Worm (Caenorhabditis elegans) whole organism, young adult: ENCODE measurements around the gene Y48A5A.1.
A peak's percentile ranks its signal among the peaks of the same experiment; 100 is the strongest.

ENCODE experiments used
- B0261.1 ChIP-seq: sonication (generic microtip); optimal IDR thresholded peaks from 2 replicates; lab custom pipeline; 2016; ENCODE audit warnings: mild to moderate bottlenecking, missing genetic modification characterization, moderate library complexity, missing compliant biosample characterization
- C06A6.2 ChIP-seq: fragments of 200-800 bp; sonication (Bioruptor generic); conservative IDR thresholded peaks from 2 replicates; pipeline ENCODE4 v1.3.6; 2022; ENCODE audit warnings: missing genetic modification characterization, missing compliant biosample characterization
- D2030.7 ChIP-seq: fragments of 200-800 bp; sonication (Bioruptor generic); IDR thresholded peaks from 2 replicates; pipeline ENCODE4 v1.3.6; 2022; ENCODE audit warnings: missing genetic modification reagents, missing genetic modification characterization, missing compliant biosample characterization
- F39B2.1 ChIP-seq: fragments of 200-800 bp; sonication (Bioruptor generic); IDR thresholded peaks from 2 replicates; pipeline ENCODE4 v1.3.6; 2022; ENCODE audit warnings: missing genetic modification reagents, missing genetic modification characterization, missing compliant biosample characterization
- F49E8.2 ChIP-seq: sonication (generic microtip); optimal IDR thresholded peaks from 3 replicates; lab custom pipeline; 2017; ENCODE audit warnings: missing genetic modification characterization, mild to moderate bottlenecking, missing compliant biosample characterization, antibody characterized with exemption, moderate library complexity; ENCODE audit not compliant: insufficient read depth
- F57A8.1 ChIP-seq: fragments of 200-800 bp; sonication (Bioruptor generic); optimal IDR thresholded peaks from 2 replicates; lab custom pipeline; 2018; ENCODE audit warnings: mild to moderate bottlenecking, missing genetic modification characterization, moderate library complexity, missing compliant biosample characterization
- F57C9.4 ChIP-seq: sonication (generic microtip); optimal IDR thresholded peaks from 2 replicates; lab custom pipeline; 2017; ENCODE audit warnings: mild to moderate bottlenecking, missing genetic modification characterization, missing compliant biosample characterization
- T26A5.8 ChIP-seq: sonication (generic microtip); optimal IDR thresholded peaks from 2 replicates; lab custom pipeline; 2016; ENCODE audit warnings: missing genetic modification characterization, missing compliant biosample characterization
- aptf-3 ChIP-seq: fragments of 200-800 bp; sonication (Bioruptor generic); IDR thresholded peaks from 2 replicates; pipeline ENCODE4 v1.3.6; 2022; ENCODE audit warnings: missing genetic modification characterization, missing compliant biosample characterization
- athp-1 ChIP-seq: sonication (generic microtip); optimal IDR thresholded peaks from 2 replicates; lab custom pipeline; 2017; ENCODE audit warnings: mild to moderate bottlenecking, missing genetic modification characterization, missing compliant biosample characterization
- attf-3 ChIP-seq: fragments of 200-800 bp; sonication (Bioruptor generic); conservative IDR thresholded peaks from 2 replicates; pipeline ENCODE4 v1.3.6; 2022; ENCODE audit warnings: missing genetic modification reagents, missing genetic modification characterization, missing compliant biosample characterization
- bed-2 ChIP-seq: fragments of 200-800 bp; sonication (Bioruptor generic); IDR thresholded peaks from 2 replicates; pipeline ENCODE4 v1.3.6; 2022; ENCODE audit warnings: missing genetic modification reagents, missing genetic modification characterization, missing compliant biosample characterization
- ccch-3 ChIP-seq: fragments of 200-800 bp; sonication (Bioruptor generic); optimal IDR thresholded peaks from 2 replicates; lab custom pipeline; 2018; ENCODE audit warnings: mild to moderate bottlenecking, missing genetic modification characterization, missing compliant biosample characterization
- cebp-1 ChIP-seq, 2 experiments: fragments of 200-800 bp in 1 of 2; sonication (Bioruptor generic) in 1 of 2; sonication (generic microtip) in 1 of 2; IDR thresholded peaks in 1 of 2; optimal IDR thresholded peaks in 1 of 2; 2 replicates each; pipeline versions ENCODE4 v1.3.6 to Lab custom; 2017 to 2022; ENCODE audit warnings: missing compliant biosample characterization in 2 of 2, missing genetic modification characterization in 2 of 2, mild to moderate bottlenecking in 1 of 2, missing genetic modification reagents in 1 of 2, moderate library complexity in 1 of 2
- cebp-2 ChIP-seq: fragments of 200-800 bp; sonication (Bioruptor generic); IDR thresholded peaks from 2 replicates; pipeline ENCODE4 v1.3.6; 2022; ENCODE audit warnings: missing genetic modification characterization, missing compliant biosample characterization
- ceh-27 ChIP-seq: fragments of 200-800 bp; sonication (Bioruptor generic); optimal IDR thresholded peaks from 2 replicates; lab custom pipeline; 2018; ENCODE audit warnings: mild to moderate bottlenecking, missing genetic modification characterization, moderate library complexity, missing compliant biosample characterization
- ceh-91 ChIP-seq: fragments of 200-800 bp; sonication (Bioruptor generic); IDR thresholded peaks from 2 replicates; pipeline ENCODE4 v1.3.6; 2022; ENCODE audit warnings: missing genetic modification reagents, missing genetic modification characterization, missing compliant biosample characterization
- dpl-1 ChIP-seq: fragments of 150-350 bp; optimal IDR thresholded peaks from 2 replicates; lab custom pipeline; 2014; ENCODE audit warnings: missing biosample characterization, missing genetic modification reagents, missing genetic modification characterization
- efl-1 ChIP-seq: fragments of 150-350 bp; optimal IDR thresholded peaks from 2 replicates; lab custom pipeline; 2014; ENCODE audit warnings: missing biosample characterization, missing genetic modification reagents, missing genetic modification characterization
- gei-17 ChIP-seq: fragments of 200-800 bp; sonication (Bioruptor generic); optimal IDR thresholded peaks from 2 replicates; lab custom pipeline; 2018; ENCODE audit warnings: mild to moderate bottlenecking, missing genetic modification characterization, missing compliant biosample characterization
- hmg-20 ChIP-seq: fragments of 200-800 bp; sonication (Bioruptor generic); IDR thresholded peaks from 2 replicates; pipeline ENCODE4 v1.3.6; 2022; ENCODE audit warnings: missing genetic modification reagents, missing genetic modification characterization, missing compliant biosample characterization
- hrde-1 ChIP-seq: sonication (generic microtip); optimal IDR thresholded peaks from 2 replicates; lab custom pipeline; 2016; ENCODE audit warnings: missing genetic modification characterization, mild to moderate bottlenecking, missing compliant biosample characterization, moderate library complexity, missing genotype, missing genetic modification reagents, borderline replicate concordance
- let-526 ChIP-seq: fragments of 200-800 bp; sonication (Bioruptor generic); IDR thresholded peaks from 2 replicates; pipeline ENCODE4 v1.3.6; 2022; ENCODE audit warnings: missing genetic modification reagents, missing genetic modification characterization, missing compliant biosample characterization
- lin-35 ChIP-seq, 3 experiments: fragments of 150-350 bp in 2 of 3; sonication (generic microtip) in 1 of 3; optimal IDR thresholded peaks; 2 replicates each; lab custom pipeline; 2014 to 2018; ENCODE audit warnings: missing biosample characterization in 3 of 3, missing genetic modification characterization in 3 of 3, missing genetic modification reagents in 3 of 3
- lin-40 ChIP-seq: sonication (generic microtip); optimal IDR thresholded peaks from 2 replicates; lab custom pipeline; 2016; ENCODE audit warnings: missing genetic modification characterization, mild to moderate bottlenecking, missing compliant biosample characterization, missing genotype, missing genetic modification reagents
- lin-54 ChIP-seq: fragments of 200-800 bp; sonication (Bioruptor generic); optimal IDR thresholded peaks from 2 replicates; lab custom pipeline; 2018; ENCODE audit warnings: mild to moderate bottlenecking, missing genetic modification characterization, missing compliant biosample characterization
- lir-1 ChIP-seq: fragments of 200-800 bp; sonication (Bioruptor generic); conservative IDR thresholded peaks from 2 replicates; pipeline ENCODE4 v1.3.6; 2022; ENCODE audit warnings: missing genetic modification reagents, missing genetic modification characterization, missing compliant biosample characterization
- lsl-1 ChIP-seq: fragments of 200-800 bp; sonication (Bioruptor generic); optimal IDR thresholded peaks from 2 replicates; lab custom pipeline; 2018; ENCODE audit warnings: mild to moderate bottlenecking, missing genetic modification characterization, moderate library complexity, missing compliant biosample characterization
- madf-10 ChIP-seq: sonication (generic microtip); optimal IDR thresholded peaks from 2 replicates; lab custom pipeline; 2016; ENCODE audit warnings: mild to moderate bottlenecking, missing genetic modification characterization, missing compliant biosample characterization
- mel-28 ChIP-seq: sonication (generic microtip); optimal IDR thresholded peaks from 2 replicates; lab custom pipeline; 2016; ENCODE audit warnings: borderline replicate concordance, mild to moderate bottlenecking, missing genetic modification characterization, missing compliant biosample characterization
- mes-4 ChIP-seq: sonication (generic microtip); optimal IDR thresholded peaks from 2 replicates; lab custom pipeline; 2016; ENCODE audit warnings: missing genotype, missing genetic modification characterization, missing compliant biosample characterization
- pbrm-1 ChIP-seq: fragments of 200-800 bp; sonication (Bioruptor generic); IDR thresholded peaks from 2 replicates; pipeline ENCODE4 v1.3.6; 2022; ENCODE audit warnings: missing genetic modification reagents, missing genetic modification characterization, missing compliant biosample characterization
- rcor-1 ChIP-seq: fragments of 200-800 bp; sonication (Bioruptor generic); IDR thresholded peaks from 2 replicates; pipeline ENCODE4 v1.3.6; 2022; ENCODE audit warnings: missing genetic modification reagents, missing genetic modification characterization, missing compliant biosample characterization
- repo-1 ChIP-seq: sonication (generic microtip); optimal IDR thresholded peaks from 2 replicates; lab custom pipeline; 2017; ENCODE audit warnings: mild to moderate bottlenecking, missing genetic modification characterization, missing compliant biosample characterization
- sea-2 ChIP-seq: fragments of 200-800 bp; sonication (Bioruptor generic); IDR thresholded peaks from 2 replicates; pipeline ENCODE4 v1.3.6; 2022; ENCODE audit warnings: missing genetic modification characterization, missing compliant biosample characterization
- snpc-1.1 ChIP-seq: sonication (generic microtip); optimal IDR thresholded peaks from 2 replicates; lab custom pipeline; 2017; ENCODE audit warnings: missing genetic modification characterization, mild to moderate bottlenecking, missing compliant biosample characterization, antibody characterized with exemption, moderate library complexity, missing genotype, missing genetic modification reagents; ENCODE audit not compliant: insufficient read depth
- snpc-3.4 ChIP-seq: sonication (generic microtip); optimal IDR thresholded peaks from 2 replicates; lab custom pipeline; 2017; ENCODE audit warnings: missing genetic modification characterization, mild to moderate bottlenecking, missing compliant biosample characterization, antibody characterized with exemption, moderate library complexity, missing genotype, missing genetic modification reagents
- tlf-1 ChIP-seq: fragments of 200-800 bp; sonication (Bioruptor generic); optimal IDR thresholded peaks from 2 replicates; lab custom pipeline; 2018; ENCODE audit warnings: mild to moderate bottlenecking, missing genetic modification characterization, missing compliant biosample characterization
- unc-62 ChIP-seq: fragments of 150-350 bp; optimal IDR thresholded peaks from 2 replicates; lab custom pipeline; 2014; ENCODE audit warnings: missing biosample characterization, missing genetic modification reagents, missing genetic modification characterization
- xnd-1 ChIP-seq: sonication (generic microtip); optimal IDR thresholded peaks from 2 replicates; lab custom pipeline; 2016; ENCODE audit warnings: missing genotype, missing genetic modification reagents, missing genetic modification characterization, missing compliant biosample characterization
- zim-3 ChIP-seq: sonication (generic microtip); optimal IDR thresholded peaks from 2 replicates; lab custom pipeline; 2017; ENCODE audit warnings: mild to moderate bottlenecking, missing genetic modification characterization, moderate library complexity, missing compliant biosample characterization
- ztf-6 ChIP-seq: fragments of 200-800 bp; sonication (Bioruptor generic); IDR thresholded peaks from 2 replicates; pipeline ENCODE4 v1.3.6; 2022; ENCODE audit warnings: missing genetic modification reagents, missing genetic modification characterization, missing compliant biosample characterization

The Y48A5A.1 gene

ce11 chrIV:1949870-1950269, 15.4 kb upstream of the Y48A5A.1 start:
- 0 out of 2 replicates have a peak, but pooled peaks have one; percentile 6 for TF ChIP-seq ztf-6

- TF ChIP-seq ceh-91 (GFP tag; lab: Robert Waterston, UW) (peak; percentile 22; the same call in 1 of the 2 replicates), let-526 (GFP tag; lab: Robert Waterston, UW) (peak; percentile 16; the same call in 1 of the 2 replicates)
Observed at ce11 chrIV:1950617-1951016, 14.7 kb upstream of the Y48A5A.1 start.

ce11 chrIV:1952312-1952711, 13.0 kb upstream of the Y48A5A.1 start:
- TF ChIP-seq rcor-1 (GFP tag; lab: Robert Waterston, UW) (no peak), F57C9.4 (tag; lab: Kevin White, UChicago) (no peak)

ce11 chrIV:1953132-1953629, 12.1 kb upstream of the Y48A5A.1 start, which contains the start of gene F52C12.2:
Gene F52C12.2, plus strand, starts transcription at chrIV:1953579.
- TF ChIP-seq dpl-1 (peak; percentile 31), snpc-1.1 (tag; lab: Kevin White, UChicago) (no peak), ceh-91 (GFP tag; lab: Robert Waterston, UW) (no peak), xnd-1 (tag; lab: Kevin White, UChicago) (no peak), zim-3 (tag; lab: Kevin White, UChicago) (no peak), F39B2.1 (GFP tag; lab: Robert Waterston, UW) (no peak), mel-28 (tag; lab: Kevin White, UChicago) (no peak), snpc-3.4 (no peak), hmg-20 (no peak), repo-1 (tag; lab: Kevin White, UChicago) (no peak), cebp-2 (GFP tag; lab: Robert Waterston, UW) (no peak), F57C9.4 (tag; lab: Kevin White, UChicago) (no peak), lir-1 (no peak), ccch-3 (GFP tag; lab: Kevin White, UChicago) (no peak), unc-62 (GFP tag; lab: Kevin White, UChicago) (no peak), T26A5.8 (tag; lab: Kevin White, UChicago) (no peak), attf-3 (GFP tag; lab: Robert Waterston, UW) (peak; percentile 98), ceh-27 (GFP tag; lab: Kevin White, UChicago) (no peak), hrde-1 (no peak), D2030.7 (GFP tag; lab: Robert Waterston, UW) (no peak), lsl-1 (no peak), F57A8.1 (GFP tag; lab: Kevin White, UChicago) (no peak), bed-2 (no peak), C06A6.2 (GFP tag; lab: Robert Waterston, UW) (no peak), B0261.1 (tag; lab: Kevin White, UChicago) (no peak), cebp-1 (GFP tag; IDR thresholded peaks at IDR 0.05; lab: Robert Waterston, UW) (no peak), cebp-1 (tag; optimal IDR thresholded peaks at IDR 0.05; lab: Kevin White, UChicago) (peak; percentile 66), mes-4 (tag; lab: Kevin White, UChicago) (no peak), lin-40 (tag; lab: Kevin White, UChicago) (peak; percentile 41), lin-35 (GFP tag; optimal IDR thresholded peaks at IDR 0.05; lab: Kevin White, UChicago) (peak in 1 of 3 experiments; percentile 48), madf-10 (no peak), efl-1 (GFP tag; lab: Kevin White, UChicago) (peak; percentile 30), athp-1 (tag; lab: Kevin White, UChicago) (no peak), gei-17 (no peak), lin-54 (GFP tag; lab: Kevin White, UChicago) (peak; percentile 29), tlf-1 (GFP tag; lab: Kevin White, UChicago) (no peak), aptf-3 (no peak), sea-2 (GFP tag; lab: Robert Waterston, UW) (no peak), F49E8.2 (tag; lab: Kevin White, UChicago) (no peak), pbrm-1 (no peak)
